Fruit fly (Drosophila melanogaster): ENCODE measurements around the gene RhoGAP68F.
A peak's percentile ranks its signal among the peaks of the same experiment; 100 is the strongest.

Gene RhoGAP68F

dm6 chr3L:12090898-12091685 lies 47.6 kb upstream of the RhoGAP68F start (continued):
- peak; percentile 46 for TF ChIP-seq exex (tag; optimal IDR thresholded peaks at IDR 0.05)
- no peak; the same call in 1 of the 2 replicates for TF ChIP-seq peb (GFP tag; IDR thresholded peaks at IDR 0.05)
- 0 out of 2 replicates have a peak, but pooled peaks have one; percentile 8 for TF ChIP-seq ara (GFP tag; IDR thresholded peaks at IDR 0.05)
- TF ChIP-seq CG43689 (GFP tag; IDR thresholded peaks at IDR 0.05): peak; percentile 46; the same call in 1 of the 2 replicates
- TF ChIP-seq odd (GFP tag; optimal IDR thresholded peaks at IDR 0.05): peak; percentile 53
- TF ChIP-seq CG14860 (GFP tag; IDR thresholded peaks at IDR 0.05; ENCODE audit: partially characterized antibody): no peak
- TF ChIP-seq dm (GFP tag; optimal IDR thresholded peaks at IDR 0.05): no peak
- TF ChIP-seq CG10209 (GFP tag; optimal IDR thresholded peaks at IDR 0.05): peak; percentile 59
- 0 out of 3 replicates have a peak, but pooled peaks have one; percentile 48 for TF ChIP-seq CG2889 (GFP tag; IDR thresholded peaks at IDR 0.05)
- no peak for TF ChIP-seq CG34224 (GFP tag; IDR thresholded peaks at IDR 0.05; ENCODE audit: partially characterized antibody)
- peak; percentile 68 for TF ChIP-seq Sox102F (GFP tag; optimal IDR thresholded peaks at IDR 0.05)
- no peak for TF ChIP-seq pfk (GFP tag; optimal IDR thresholded peaks at IDR 0.05)
- peak; percentile 71 for TF ChIP-seq Fer3 (tag; optimal IDR thresholded peaks at IDR 0.05)
- no peak for TF ChIP-seq TFAM (GFP tag; optimal IDR thresholded peaks at IDR 0.05)
- TF ChIP-seq Max (GFP tag; optimal IDR thresholded peaks at IDR 0.05): no peak
- no peak for TF ChIP-seq Opbp (GFP tag; IDR thresholded peaks at IDR 0.05; ENCODE audit: partially characterized antibody)
- no peak for TF ChIP-seq pum (GFP tag; optimal IDR thresholded peaks at IDR 0.05)
- no peak for TF ChIP-seq Hmx (GFP tag; optimal IDR thresholded peaks at IDR 0.05)
- TF ChIP-seq Nf-YA (GFP tag; IDR thresholded peaks at IDR 0.05): no peak
- TF ChIP-seq CG5180 (GFP tag; optimal IDR thresholded peaks at IDR 0.05): peak; percentile 59
- peak; percentile 68 for TF ChIP-seq CG13296 (GFP tag; optimal IDR thresholded peaks at IDR 0.05)
- TF ChIP-seq jumu (GFP tag; optimal IDR thresholded peaks at IDR 0.05): no peak
- no peak for TF ChIP-seq CG31365 (tag; optimal IDR thresholded peaks at IDR 0.05)
- TF ChIP-seq unc-4 (GFP tag; IDR thresholded peaks at IDR 0.05; ENCODE audit: partially characterized antibody): no peak
- peak; percentile 62 for TF ChIP-seq Abd-B (GFP tag; optimal IDR thresholded peaks at IDR 0.05)
- TF ChIP-seq Dp (GFP tag; optimal IDR thresholded peaks at IDR 0.05): no peak
- no peak for TF ChIP-seq dmrt11E (tag; optimal IDR thresholded peaks at IDR 0.05)
- TF ChIP-seq hkb (optimal IDR thresholded peaks at IDR 0.05): no peak
- peak; percentile 70 for TF ChIP-seq hkb (GFP tag; IDR thresholded peaks at IDR 0.05)
- peak; percentile 29 for TF ChIP-seq CG1647 (GFP tag; optimal IDR thresholded peaks at IDR 0.05)
- TF ChIP-seq CG13123 (GFP tag; optimal IDR thresholded peaks at IDR 0.05): no peak
- no peak for TF ChIP-seq btn (GFP tag; optimal IDR thresholded peaks at IDR 0.05)
- TF ChIP-seq CG8359 (GFP tag; optimal IDR thresholded peaks at IDR 0.05; ENCODE audit: borderline replicate concordance): no peak
- TF ChIP-seq repo (GFP tag; optimal IDR thresholded peaks at IDR 0.05): no peak
- TF ChIP-seq onecut (GFP tag; IDR thresholded peaks at IDR 0.05): 0 out of 2 replicates have a peak, but pooled peaks have one; percentile 16
- TF ChIP-seq CG17328 (GFP tag; IDR thresholded peaks at IDR 0.05): no peak
- peak; percentile 73; the same call in 2 of the 3 replicates for TF ChIP-seq CG34422 (GFP tag; IDR thresholded peaks at IDR 0.05)
- peak; percentile 7 for TF ChIP-seq Deaf1 (tag; optimal IDR thresholded peaks at IDR 0.05)
- TF ChIP-seq CG12155 (GFP tag; optimal IDR thresholded peaks at IDR 0.05): peak; percentile 39
- peak; percentile 57 for TF ChIP-seq CG8924 (tag; optimal IDR thresholded peaks at IDR 0.05)
- TF ChIP-seq run (tag; optimal IDR thresholded peaks at IDR 0.05): peak; percentile 10
- no peak for TF ChIP-seq br (optimal IDR thresholded peaks at IDR 0.05)
- peak; percentile 72 for TF ChIP-seq CG9817 (tag; optimal IDR thresholded peaks at IDR 0.05)
- peak; percentile 44 for TF ChIP-seq CG5245 (GFP tag; optimal IDR thresholded peaks at IDR 0.05)
- TF ChIP-seq ash1 (GFP tag; optimal IDR thresholded peaks at IDR 0.05): no peak
- no peak for TF ChIP-seq CG33557 (GFP tag; optimal IDR thresholded peaks at IDR 0.05)
- TF ChIP-seq bigmax (GFP tag; optimal IDR thresholded peaks at IDR 0.05): no peak
- TF ChIP-seq CG11723 (GFP tag; optimal IDR thresholded peaks at IDR 0.05): peak; percentile 20
- TF ChIP-seq cato (GFP tag; optimal IDR thresholded peaks at IDR 0.05; ENCODE audit: borderline replicate concordance): peak; percentile 5

Data from whole organism, embryonic.